Worm (Caenorhabditis elegans) whole organism, L2 larva: Measurements from ENCODE around the gene cebp-1.
A peak's percentile ranks its signal among the peaks of the same experiment; 100 is the strongest.
"Not testable (repeated sequence)": the region's sequence is repeated elsewhere in the genome, so short reads cannot be mapped to it uniquely, and the experiment has no call there.

ENCODE experiments used
- F13H6.1 ChIP-seq: sonication (generic microtip); optimal IDR thresholded peaks from 2 replicates; lab custom pipeline; 2016; ENCODE audit warnings: missing genetic modification characterization, missing compliant biosample characterization
- ZK546.5 ChIP-seq: sonication (generic microtip); optimal IDR thresholded peaks from 2 replicates; lab custom pipeline; 2017; ENCODE audit warnings: missing biosample characterization, missing genetic modification characterization
- alr-1 ChIP-seq: fragments of 150-350 bp; optimal IDR thresholded peaks from 2 replicates; lab custom pipeline; 2014; ENCODE audit warnings: missing biosample characterization, missing genetic modification characterization
- blmp-1 ChIP-seq: sonication (generic microtip); optimal IDR thresholded peaks from 2 replicates; lab custom pipeline; 2017; ENCODE audit warnings: missing genetic modification characterization, mild to moderate bottlenecking, missing compliant biosample characterization, antibody characterized with exemption, moderate library complexity; ENCODE audit not compliant: insufficient read depth
- crh-2 ChIP-seq: sonication (generic microtip); optimal IDR thresholded peaks from 2 replicates; lab custom pipeline; 2017; ENCODE audit warnings: missing biosample characterization, missing genetic modification characterization
- egl-27 ChIP-seq: sonication (generic microtip); optimal IDR thresholded peaks from 3 replicates; lab custom pipeline; 2017; ENCODE audit warnings: missing biosample characterization, missing genetic modification reagents, missing genetic modification characterization
- elt-3 ChIP-seq: sonication (generic microtip); optimal IDR thresholded peaks from 2 replicates; lab custom pipeline; 2017; ENCODE audit warnings: missing biosample characterization, missing genetic modification characterization
- fos-1 ChIP-seq: fragments of 150-350 bp; optimal IDR thresholded peaks from 2 replicates; lab custom pipeline; 2014; ENCODE audit warnings: missing biosample characterization, missing genetic modification characterization
- gmeb-1 ChIP-seq: fragments of 150-350 bp; optimal IDR thresholded peaks from 2 replicates; lab custom pipeline; 2014; ENCODE audit warnings: missing biosample characterization, missing genetic modification characterization
- lin-11 ChIP-seq: fragments of 150-350 bp; sonication (generic microtip); optimal IDR thresholded peaks from 2 replicates; lab custom pipeline; 2014; ENCODE audit warnings: missing biosample characterization, missing genetic modification characterization, inconsistent platforms, mixed read lengths
- lin-39 ChIP-seq: fragments of 150-350 bp; optimal IDR thresholded peaks from 2 replicates; lab custom pipeline; 2014; ENCODE audit warnings: missing biosample characterization, missing genetic modification reagents, missing genetic modification characterization
- lsy-2 ChIP-seq, 2 experiments: fragments of 150-350 bp in 1 of 2; sonication (generic microtip) in 1 of 2; optimal IDR thresholded peaks; 2 replicates each; lab custom pipeline; 2014 to 2017; ENCODE audit warnings: missing biosample characterization in 2 of 2, missing genetic modification characterization in 2 of 2
- mdl-1 ChIP-seq, 2 experiments: fragments of 150-350 bp in 1 of 2; sonication (generic microtip) in 1 of 2; optimal IDR thresholded peaks; 2 replicates each; lab custom pipeline; 2017; ENCODE audit warnings: missing biosample characterization in 2 of 2, missing genetic modification characterization in 2 of 2
- nhr-10 ChIP-seq: sonication (generic microtip); optimal IDR thresholded peaks from 2 replicates; lab custom pipeline; 2017; ENCODE audit warnings: missing biosample characterization, missing genetic modification characterization
- nhr-129 ChIP-seq: fragments of 150-350 bp; optimal IDR thresholded peaks from 2 replicates; lab custom pipeline; 2014; ENCODE audit warnings: missing biosample characterization, missing genetic modification characterization
- nhr-6 ChIP-seq: fragments of 150-350 bp; optimal IDR thresholded peaks from 2 replicates; lab custom pipeline; 2014; ENCODE audit warnings: missing biosample characterization, missing genetic modification characterization
- nhr-77 ChIP-seq: fragments of 150-350 bp; optimal IDR thresholded peaks from 2 replicates; lab custom pipeline; 2014; ENCODE audit warnings: missing biosample characterization, missing genetic modification characterization
- peb-1 ChIP-seq: fragments of 150-350 bp; optimal IDR thresholded peaks from 2 replicates; lab custom pipeline; 2014; ENCODE audit warnings: missing biosample characterization, missing genetic modification characterization
- skn-1 ChIP-seq: sonication (generic microtip); optimal IDR thresholded peaks from 2 replicates; lab custom pipeline; 2017; ENCODE audit warnings: missing biosample characterization, missing genetic modification characterization
- sma-9 ChIP-seq, 2 experiments: fragments of 150-350 bp in 1 of 2; sonication (generic microtip) in 1 of 2; optimal IDR thresholded peaks; 2 replicates each; lab custom pipeline; 2014 to 2016; ENCODE audit warnings: missing genetic modification characterization in 2 of 2, mild to moderate bottlenecking in 1 of 2, missing biosample characterization in 1 of 2, missing compliant biosample characterization in 1 of 2, missing genetic modification reagents in 1 of 2, moderate library complexity in 1 of 2
- snpc-4 ChIP-seq: fragments of 150-350 bp; optimal IDR thresholded peaks from 2 replicates; lab custom pipeline; 2014; ENCODE audit warnings: missing biosample characterization, missing genetic modification characterization
- unc-39 ChIP-seq: fragments of 150-350 bp; optimal IDR thresholded peaks from 2 replicates; lab custom pipeline; 2014; ENCODE audit warnings: missing biosample characterization, missing genetic modification characterization
- unc-55 ChIP-seq: fragments of 150-350 bp; sonication (generic microtip); optimal IDR thresholded peaks from 3 replicates; lab custom pipeline; 2014; ENCODE audit warnings: missing biosample characterization, missing genetic modification reagents, missing genetic modification characterization
- unc-62 ChIP-seq: fragments of 150-350 bp; optimal IDR thresholded peaks from 2 replicates; lab custom pipeline; 2014; ENCODE audit warnings: missing biosample characterization, missing genetic modification reagents, missing genetic modification characterization
- ztf-1 ChIP-seq: fragments of 200-800 bp; sonication (Bioruptor generic); conservative IDR thresholded peaks from 2 replicates; pipeline ENCODE4 v1.3.6; 2022; ENCODE audit warnings: missing genetic modification characterization, missing compliant biosample characterization

The cebp-1 gene

DNA sequence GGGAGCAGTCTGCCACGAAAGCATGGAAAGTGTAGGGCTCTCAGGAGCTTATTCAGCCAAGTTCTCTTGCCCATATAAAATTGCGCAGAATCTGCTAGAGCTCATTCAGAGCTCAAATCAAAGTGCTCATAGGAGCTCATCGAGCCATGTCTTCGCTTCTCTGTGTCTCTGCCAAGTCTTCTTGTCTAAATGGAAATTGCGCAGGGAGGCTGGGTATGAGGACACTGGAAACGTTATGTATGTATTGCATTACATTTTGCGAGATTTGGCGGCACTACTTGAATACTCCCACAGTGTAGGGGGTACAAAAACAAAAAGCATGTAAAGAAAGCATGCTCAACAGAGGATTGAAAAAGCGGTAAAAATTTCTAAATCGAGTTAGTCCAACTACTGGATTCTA lies 16.6 kb downstream of the cebp-1 start:
- TF ChIP-seq lin-39 (tag; lab: Kevin White, UChicago) (no peak), lin-11 (tag; lab: Kevin White, UChicago) (peak; percentile 5), nhr-10 (tag; lab: Kevin White, UChicago) (no peak), nhr-129 (tag; lab: Kevin White, UChicago) (peak; percentile 47), snpc-4 (no peak), lsy-2 (tag; optimal IDR thresholded peaks at IDR 0.05; lab: Kevin White, UChicago) (peak in 1 of 2 experiments; percentile 10), unc-55 (peak; percentile 51)
- TF ChIP-seq, all 48 proteins: peak for 4

DNA sequence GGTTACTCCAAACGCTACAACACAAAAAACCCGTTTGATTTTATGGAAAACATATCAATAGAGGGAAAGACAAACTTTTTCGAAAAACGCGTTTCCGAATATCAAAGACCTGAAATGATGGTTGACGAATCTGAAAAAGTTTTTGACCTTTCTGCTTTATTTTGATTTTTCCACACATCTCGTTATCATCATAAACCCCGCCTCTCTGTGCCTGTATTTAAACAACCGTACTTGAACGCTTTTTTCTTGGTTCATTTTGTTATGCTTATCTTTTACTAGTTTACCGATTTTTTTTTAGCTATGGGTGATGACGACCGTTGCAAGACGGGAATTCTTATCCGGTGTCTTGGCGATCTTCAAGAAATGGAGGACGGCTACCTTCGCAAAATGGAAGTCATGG lies 23.0 kb downstream of the cebp-1 start, which contains the start of gene F19G12.1:
Gene F19G12.1, plus strand, starts transcription at position 301 of the 400 bp plus-strand sequence.
- not testable (repeated sequence) for TF ChIP-seq gmeb-1 (tag; lab: Kevin White, UChicago); alr-1; nhr-129 (tag; lab: Kevin White, UChicago)

DNA sequence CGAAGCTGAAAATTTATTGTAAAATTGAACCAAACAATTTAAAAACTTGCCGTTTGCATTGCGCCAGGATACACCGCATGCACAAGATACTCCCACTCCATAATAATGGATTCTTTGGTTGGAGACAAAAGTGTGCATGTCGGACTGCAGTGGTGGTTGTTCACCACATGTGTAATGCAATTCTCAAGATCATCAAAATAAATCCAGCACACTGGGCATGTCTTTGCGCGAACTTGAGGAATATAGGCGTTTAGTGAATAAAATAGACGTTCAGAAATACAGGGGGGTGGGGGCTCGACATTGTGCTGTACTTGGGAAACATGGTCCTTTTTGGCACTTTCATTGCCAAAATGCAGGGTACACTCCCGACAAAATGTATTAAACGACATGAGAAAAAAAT lies 27.2 kb downstream of the cebp-1 start, which contains the start of gene F19G12.11:
Gene F19G12.11, minus strand, starts transcription at position 101 of the 400 bp plus-strand sequence.
- TF ChIP-seq elt-3 (tag; lab: Kevin White, UChicago), result no peak
- TF ChIP-seq nhr-129 (tag; lab: Kevin White, UChicago), result no peak
- no peak for TF ChIP-seq unc-62 (GFP tag; lab: Kevin White, UChicago)

DNA sequence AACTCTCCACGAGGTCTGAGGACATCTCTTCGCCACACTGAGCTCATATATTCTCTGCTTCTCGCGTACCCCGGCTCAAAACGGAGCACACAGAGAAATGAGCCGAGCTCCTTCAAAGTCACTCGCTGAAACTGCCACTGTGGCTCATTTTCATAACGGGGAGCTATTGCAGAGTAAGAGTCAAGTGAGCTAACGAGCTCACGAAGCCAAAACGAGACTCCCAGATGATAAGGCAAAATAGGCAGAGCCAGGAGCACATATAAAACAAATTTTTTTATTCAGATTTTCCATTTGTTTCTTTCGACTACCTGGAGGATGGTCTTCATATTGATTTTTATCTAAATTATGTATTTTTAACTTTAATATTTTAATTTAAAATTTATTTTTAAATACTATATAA lies 29.2 kb downstream of the cebp-1 start, which contains the start of gene F19G12.3:
Gene F19G12.3, plus strand, starts transcription at position 301 of the 400 bp plus-strand sequence.
- TF ChIP-seq nhr-129 (tag; lab: Kevin White, UChicago), result no peak
- TF ChIP-seq unc-39 (tag; lab: Kevin White, UChicago), result no peak
- no peak for TF ChIP-seq peb-1 (tag; lab: Kevin White, UChicago)

DNA sequence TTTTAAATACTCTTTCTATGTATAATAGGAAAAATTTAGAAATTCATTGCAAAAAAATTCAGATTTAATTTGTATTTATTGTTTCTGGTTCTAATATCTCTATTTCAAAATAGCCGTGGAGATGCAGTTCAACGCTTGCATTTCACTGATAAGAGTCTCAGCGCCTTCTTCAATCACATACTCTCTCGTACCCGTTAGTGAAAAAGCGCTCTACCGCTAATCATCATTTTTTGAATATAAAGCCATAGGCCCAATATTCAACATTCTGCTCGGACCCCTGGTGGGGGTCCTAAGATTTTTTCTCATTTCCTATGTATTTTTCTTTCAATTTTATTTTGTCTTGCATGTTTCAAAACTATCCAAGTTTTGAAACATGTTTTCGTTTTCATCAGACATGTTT lies 33.1 kb downstream of the cebp-1 start:
- TF ChIP-seq skn-1 (peak; percentile 99), nhr-129 (tag; lab: Kevin White, UChicago) (no peak)

DNA sequence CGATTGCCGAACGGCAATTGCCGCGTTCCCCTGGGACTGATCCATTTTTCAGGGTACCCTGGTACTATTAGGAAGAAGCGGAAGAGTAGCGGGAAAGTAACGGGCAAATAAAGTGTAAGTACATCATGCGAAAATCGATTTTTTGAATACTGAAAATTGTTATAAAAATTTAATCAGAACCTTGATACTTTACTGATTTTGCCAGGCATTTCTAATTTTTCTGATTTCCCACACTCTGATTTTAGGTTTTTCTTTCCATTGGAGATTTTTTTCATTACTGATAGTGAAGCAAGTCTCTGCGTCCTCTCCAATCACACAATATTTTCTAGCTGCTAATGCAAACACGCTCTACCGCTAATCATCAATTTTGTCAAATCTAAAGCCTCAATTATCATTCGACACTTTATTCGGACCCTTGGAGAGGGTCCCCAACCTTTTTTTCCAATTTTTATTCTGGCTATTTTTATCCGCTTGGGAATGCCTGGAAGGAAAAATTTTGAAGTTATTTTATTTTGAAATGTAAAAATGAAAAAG lies 34.4 kb downstream of the cebp-1 start, which contains the start of gene F19G12.9:
Gene F19G12.9, plus strand, starts transcription at position 51 of the 534 bp plus-strand sequence.
- TF ChIP-seq mdl-1 (tag; optimal IDR thresholded peaks at IDR 0.05; lab: Kevin White, UChicago) (no peak), F13H6.1 (tag; lab: Kevin White, UChicago) (no peak), skn-1 (peak; percentile 89)

DNA sequence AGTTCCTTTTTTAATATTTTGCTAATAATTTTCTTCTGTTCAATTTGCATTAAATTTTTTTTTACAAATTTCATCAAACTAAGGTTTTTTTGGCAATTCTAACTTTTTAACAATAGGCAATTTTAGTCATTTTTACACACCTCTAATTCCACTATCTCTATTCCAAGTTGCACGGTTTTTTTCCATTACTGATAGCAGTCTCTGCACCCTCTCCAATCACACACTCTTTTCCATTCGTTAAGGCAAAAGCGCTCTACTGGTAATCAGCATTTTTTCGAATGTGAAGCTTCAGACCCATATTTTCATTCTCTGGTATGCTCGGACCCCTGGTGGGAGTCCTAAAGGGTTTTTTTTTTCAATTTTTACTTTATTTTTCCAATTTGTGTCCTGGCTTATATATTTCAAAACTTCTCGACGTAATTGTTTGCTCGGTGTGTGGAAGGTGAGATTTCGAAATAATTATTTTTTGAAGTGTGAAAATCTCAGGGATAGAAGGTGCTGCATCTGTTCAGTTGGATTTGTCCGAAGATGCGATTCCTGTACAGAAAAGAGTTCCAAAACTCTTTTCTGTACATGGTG lies 36.8 kb downstream of the cebp-1 start, which contains the start of the genes F19G12.4 and F19G12.8:
Gene F19G12.4, plus strand, starts transcription at position 529 of the 579 bp plus-strand sequence.
Gene F19G12.8, plus strand, starts transcription at position 545 of the 579 bp plus-strand sequence.
- peak; percentile 27 for TF ChIP-seq skn-1
- no peak for TF ChIP-seq blmp-1 (tag; lab: Kevin White, UChicago)
- TF ChIP-seq elt-3 (tag; lab: Kevin White, UChicago), result no peak
- TF ChIP-seq unc-62 (GFP tag; lab: Kevin White, UChicago), result no peak
- TF ChIP-seq crh-2 (tag; lab: Kevin White, UChicago), result peak; percentile 2
- TF ChIP-seq sma-9 (GFP tag; optimal IDR thresholded peaks at IDR 0.05; lab: Kevin White, UChicago), result no peak
- TF ChIP-seq sma-9 (tag; optimal IDR thresholded peaks at IDR 0.05; lab: Kevin White, UChicago), result no peak
- peak; percentile 37 for TF ChIP-seq fos-1 (tag; lab: Kevin White, UChicago)

DNA sequence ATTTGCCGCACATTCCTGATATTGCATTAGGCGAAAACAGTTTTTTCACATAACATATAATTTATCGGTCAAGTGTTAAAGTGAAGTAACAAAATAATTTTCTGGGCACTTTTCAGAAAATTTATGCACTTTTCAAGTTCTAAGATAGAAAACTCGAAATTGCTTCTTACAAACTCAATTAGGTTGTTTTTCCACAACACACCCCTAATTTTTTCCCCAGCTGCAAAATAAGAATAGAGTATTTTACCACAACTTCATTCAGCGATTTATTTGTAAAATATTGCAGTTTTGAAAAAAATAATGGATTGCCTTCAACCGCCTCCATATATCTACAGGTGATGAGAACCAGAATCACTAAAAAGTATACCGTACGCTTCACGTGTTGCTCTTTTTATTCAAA lies 40.8 kb downstream of the cebp-1 start, which contains the start of gene srh-19:
Gene srh-19, plus strand, starts transcription at position 301 of the 400 bp plus-strand sequence.
- TF ChIP-seq nhr-10 (tag; lab: Kevin White, UChicago) (no peak), lin-39 (tag; lab: Kevin White, UChicago) (no peak), egl-27 (tag; lab: Kevin White, UChicago) (no peak), unc-55 (no peak), nhr-77 (tag; lab: Kevin White, UChicago) (no peak), ZK546.5 (tag; lab: Kevin White, UChicago) (no peak), nhr-6 (no peak), unc-39 (tag; lab: Kevin White, UChicago) (no peak), ztf-1 (no peak), sma-9 (GFP tag; optimal IDR thresholded peaks at IDR 0.05; lab: Kevin White, UChicago) (no peak), sma-9 (tag; optimal IDR thresholded peaks at IDR 0.05; lab: Kevin White, UChicago) (no peak)
- TF ChIP-seq, all 48 proteins: peak for 0
